Worm (Caenorhabditis elegans) whole organism, L2 larva: ENCODE results near the gene parn-1.
A peak's percentile ranks its signal among the peaks of the same experiment; 100 is the strongest.

Experiments
- C34F6.9 ChIP-seq: fragments of 150-350 bp; optimal IDR thresholded peaks from 2 replicates; lab custom pipeline; 2014; ENCODE audit warnings: missing biosample characterization, missing genetic modification characterization
- F13H6.1 ChIP-seq: sonication (generic microtip); optimal IDR thresholded peaks from 2 replicates; lab custom pipeline; 2016; ENCODE audit warnings: missing genetic modification characterization, missing compliant biosample characterization
- R02D3.7 ChIP-seq: fragments of 150-350 bp; optimal IDR thresholded peaks from 2 replicates; lab custom pipeline; 2014; ENCODE audit warnings: missing biosample characterization, missing genetic modification characterization
- Y55F3AM.14 ChIP-seq: fragments of 200-800 bp; sonication (Bioruptor generic); optimal IDR thresholded peaks from 2 replicates; lab custom pipeline; 2018; ENCODE audit warnings: mild to moderate bottlenecking, missing genetic modification characterization, missing compliant biosample characterization
- ZK546.5 ChIP-seq: sonication (generic microtip); optimal IDR thresholded peaks from 2 replicates; lab custom pipeline; 2017; ENCODE audit warnings: missing biosample characterization, missing genetic modification characterization
- alr-1 ChIP-seq: fragments of 150-350 bp; optimal IDR thresholded peaks from 2 replicates; lab custom pipeline; 2014; ENCODE audit warnings: missing biosample characterization, missing genetic modification characterization
- aly-2 ChIP-seq: fragments of 150-350 bp; optimal IDR thresholded peaks from 2 replicates; lab custom pipeline; 2014; ENCODE audit warnings: missing biosample characterization, missing genetic modification characterization
- ama-1 ChIP-seq: fragments of 150-350 bp; optimal IDR thresholded peaks from 2 replicates; lab custom pipeline; 2018; ENCODE audit warnings: inconsistent platforms
- blmp-1 ChIP-seq: sonication (generic microtip); optimal IDR thresholded peaks from 2 replicates; lab custom pipeline; 2017; ENCODE audit warnings: missing genetic modification characterization, mild to moderate bottlenecking, missing compliant biosample characterization, antibody characterized with exemption, moderate library complexity; ENCODE audit not compliant: insufficient read depth
- ceh-16 ChIP-seq: fragments of 150-350 bp; optimal IDR thresholded peaks from 2 replicates; lab custom pipeline; 2014; ENCODE audit warnings: missing biosample characterization, missing genetic modification characterization
- crh-2 ChIP-seq: sonication (generic microtip); optimal IDR thresholded peaks from 2 replicates; lab custom pipeline; 2017; ENCODE audit warnings: missing biosample characterization, missing genetic modification characterization
- dmd-4 ChIP-seq: sonication (generic microtip); optimal IDR thresholded peaks from 2 replicates; lab custom pipeline; 2017; ENCODE audit warnings: missing biosample characterization, missing genetic modification characterization
- egl-27 ChIP-seq: sonication (generic microtip); optimal IDR thresholded peaks from 3 replicates; lab custom pipeline; 2017; ENCODE audit warnings: missing biosample characterization, missing genetic modification reagents, missing genetic modification characterization
- elt-1 ChIP-seq: fragments of 150-350 bp; optimal IDR thresholded peaks from 2 replicates; lab custom pipeline; 2014; ENCODE audit warnings: missing biosample characterization, missing genetic modification characterization
- elt-3 ChIP-seq: sonication (generic microtip); optimal IDR thresholded peaks from 2 replicates; lab custom pipeline; 2017; ENCODE audit warnings: missing biosample characterization, missing genetic modification characterization
- fos-1 ChIP-seq: fragments of 150-350 bp; optimal IDR thresholded peaks from 2 replicates; lab custom pipeline; 2014; ENCODE audit warnings: missing biosample characterization, missing genetic modification characterization
- gmeb-1 ChIP-seq: fragments of 150-350 bp; optimal IDR thresholded peaks from 2 replicates; lab custom pipeline; 2014; ENCODE audit warnings: missing biosample characterization, missing genetic modification characterization
- lin-11 ChIP-seq: fragments of 150-350 bp; sonication (generic microtip); optimal IDR thresholded peaks from 2 replicates; lab custom pipeline; 2014; ENCODE audit warnings: missing biosample characterization, missing genetic modification characterization, inconsistent platforms, mixed read lengths
- lin-13 ChIP-seq: fragments of 150-350 bp; optimal IDR thresholded peaks from 2 replicates; lab custom pipeline; 2014; ENCODE audit warnings: missing biosample characterization, missing genetic modification reagents, missing genetic modification characterization
- lin-39 ChIP-seq: fragments of 150-350 bp; optimal IDR thresholded peaks from 2 replicates; lab custom pipeline; 2014; ENCODE audit warnings: missing biosample characterization, missing genetic modification reagents, missing genetic modification characterization
- lsy-2 ChIP-seq, 2 experiments: fragments of 150-350 bp in 1 of 2; sonication (generic microtip) in 1 of 2; optimal IDR thresholded peaks; 2 replicates each; lab custom pipeline; 2014 to 2017; ENCODE audit warnings: missing biosample characterization in 2 of 2, missing genetic modification characterization in 2 of 2
- mab-5 ChIP-seq: fragments of 150-350 bp; optimal IDR thresholded peaks from 2 replicates; lab custom pipeline; 2014; ENCODE audit warnings: missing biosample characterization, missing genetic modification characterization
- mbf-1 ChIP-seq: sonication (generic microtip); optimal IDR thresholded peaks from 2 replicates; lab custom pipeline; 2017; ENCODE audit warnings: missing biosample characterization, missing genetic modification characterization
- mdl-1 ChIP-seq, 2 experiments: fragments of 150-350 bp in 1 of 2; sonication (generic microtip) in 1 of 2; optimal IDR thresholded peaks; 2 replicates each; lab custom pipeline; 2017; ENCODE audit warnings: missing biosample characterization in 2 of 2, missing genetic modification characterization in 2 of 2
- nhr-10 ChIP-seq: sonication (generic microtip); optimal IDR thresholded peaks from 2 replicates; lab custom pipeline; 2017; ENCODE audit warnings: missing biosample characterization, missing genetic modification characterization
- nhr-11 ChIP-seq: fragments of 150-350 bp; optimal IDR thresholded peaks from 2 replicates; lab custom pipeline; 2014; ENCODE audit warnings: missing biosample characterization, missing genetic modification characterization
- nhr-12 ChIP-seq: fragments of 150-350 bp; optimal IDR thresholded peaks from 2 replicates; lab custom pipeline; 2014; ENCODE audit warnings: missing biosample characterization, missing genetic modification characterization
- nhr-129 ChIP-seq: fragments of 150-350 bp; optimal IDR thresholded peaks from 2 replicates; lab custom pipeline; 2014; ENCODE audit warnings: missing biosample characterization, missing genetic modification characterization
- nhr-21 ChIP-seq: fragments of 150-350 bp; optimal IDR thresholded peaks from 2 replicates; lab custom pipeline; 2014; ENCODE audit warnings: missing biosample characterization, missing genetic modification characterization
- nhr-23 ChIP-seq: fragments of 150-350 bp; optimal IDR thresholded peaks from 2 replicates; lab custom pipeline; 2014; ENCODE audit warnings: missing biosample characterization, missing genetic modification reagents, missing genetic modification characterization
- nhr-237 ChIP-seq: fragments of 150-350 bp; optimal IDR thresholded peaks from 2 replicates; lab custom pipeline; 2014; ENCODE audit warnings: missing biosample characterization, missing genetic modification characterization
- nhr-25 ChIP-seq: fragments of 150-350 bp; sonication (generic microtip); optimal IDR thresholded peaks from 3 replicates; lab custom pipeline; 2014; ENCODE audit warnings: missing biosample characterization, missing genetic modification characterization
- nhr-6 ChIP-seq: fragments of 150-350 bp; optimal IDR thresholded peaks from 2 replicates; lab custom pipeline; 2014; ENCODE audit warnings: missing biosample characterization, missing genetic modification characterization
- nhr-77 ChIP-seq: fragments of 150-350 bp; optimal IDR thresholded peaks from 2 replicates; lab custom pipeline; 2014; ENCODE audit warnings: missing biosample characterization, missing genetic modification characterization
- peb-1 ChIP-seq: fragments of 150-350 bp; optimal IDR thresholded peaks from 2 replicates; lab custom pipeline; 2014; ENCODE audit warnings: missing biosample characterization, missing genetic modification characterization
- sem-4 ChIP-seq: fragments of 150-350 bp; optimal IDR thresholded peaks from 2 replicates; lab custom pipeline; 2014; ENCODE audit warnings: missing biosample characterization, missing genetic modification reagents, missing genetic modification characterization
- skn-1 ChIP-seq: sonication (generic microtip); optimal IDR thresholded peaks from 2 replicates; lab custom pipeline; 2017; ENCODE audit warnings: missing biosample characterization, missing genetic modification characterization
- sma-3 ChIP-seq: sonication (generic microtip); optimal IDR thresholded peaks from 2 replicates; lab custom pipeline; 2016; ENCODE audit warnings: missing genetic modification reagents, missing genetic modification characterization, missing compliant biosample characterization
- sma-9 ChIP-seq, 2 experiments: fragments of 150-350 bp in 1 of 2; sonication (generic microtip) in 1 of 2; optimal IDR thresholded peaks; 2 replicates each; lab custom pipeline; 2014 to 2016; ENCODE audit warnings: missing genetic modification characterization in 2 of 2, mild to moderate bottlenecking in 1 of 2, missing biosample characterization in 1 of 2, missing compliant biosample characterization in 1 of 2, missing genetic modification reagents in 1 of 2, moderate library complexity in 1 of 2
- unc-39 ChIP-seq: fragments of 150-350 bp; optimal IDR thresholded peaks from 2 replicates; lab custom pipeline; 2014; ENCODE audit warnings: missing biosample characterization, missing genetic modification characterization
- unc-62 ChIP-seq: fragments of 150-350 bp; optimal IDR thresholded peaks from 2 replicates; lab custom pipeline; 2014; ENCODE audit warnings: missing biosample characterization, missing genetic modification reagents, missing genetic modification characterization
- zag-1 ChIP-seq: fragments of 150-350 bp; optimal IDR thresholded peaks from 2 replicates; lab custom pipeline; 2014; ENCODE audit warnings: missing biosample characterization, missing genetic modification characterization
- ztf-1 ChIP-seq: fragments of 200-800 bp; sonication (Bioruptor generic); conservative IDR thresholded peaks from 2 replicates; pipeline ENCODE4 v1.3.6; 2022; ENCODE audit warnings: missing genetic modification characterization, missing compliant biosample characterization
- ztf-11 ChIP-seq: sonication (generic microtip); optimal IDR thresholded peaks from 2 replicates; lab custom pipeline; 2017; ENCODE audit warnings: missing biosample characterization, missing genetic modification characterization
- ztf-4 ChIP-seq: fragments of 150-350 bp; optimal IDR thresholded peaks from 2 replicates; lab custom pipeline; 2014; ENCODE audit warnings: missing biosample characterization, missing genetic modification characterization

Gene parn-1

DNA sequence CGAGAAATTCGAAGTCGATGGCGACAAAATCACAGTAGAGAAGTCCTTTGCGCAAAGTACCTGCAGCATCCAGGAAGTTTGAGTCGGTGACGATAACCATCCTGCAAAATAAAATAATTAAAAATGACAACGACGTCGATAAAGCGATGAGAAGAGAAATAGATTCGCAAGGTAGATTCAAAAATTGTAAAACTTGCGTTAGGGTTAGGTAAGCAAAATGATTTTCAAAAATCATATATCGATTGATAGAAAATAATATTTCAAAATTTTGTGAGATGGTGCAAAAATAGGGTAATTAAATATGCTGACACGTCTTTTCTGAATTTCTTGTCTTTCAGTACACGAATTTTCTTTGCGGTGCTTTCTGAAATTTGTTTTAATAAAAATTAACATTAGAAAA is at the start of gene parn-1:
Gene parn-1 (minus strand): TSS at position 101 of the 400 bp plus-strand sequence.
- TF ChIP-seq C34F6.9 (tag; lab: Kevin White, UChicago) (no peak), elt-3 (no peak)

DNA sequence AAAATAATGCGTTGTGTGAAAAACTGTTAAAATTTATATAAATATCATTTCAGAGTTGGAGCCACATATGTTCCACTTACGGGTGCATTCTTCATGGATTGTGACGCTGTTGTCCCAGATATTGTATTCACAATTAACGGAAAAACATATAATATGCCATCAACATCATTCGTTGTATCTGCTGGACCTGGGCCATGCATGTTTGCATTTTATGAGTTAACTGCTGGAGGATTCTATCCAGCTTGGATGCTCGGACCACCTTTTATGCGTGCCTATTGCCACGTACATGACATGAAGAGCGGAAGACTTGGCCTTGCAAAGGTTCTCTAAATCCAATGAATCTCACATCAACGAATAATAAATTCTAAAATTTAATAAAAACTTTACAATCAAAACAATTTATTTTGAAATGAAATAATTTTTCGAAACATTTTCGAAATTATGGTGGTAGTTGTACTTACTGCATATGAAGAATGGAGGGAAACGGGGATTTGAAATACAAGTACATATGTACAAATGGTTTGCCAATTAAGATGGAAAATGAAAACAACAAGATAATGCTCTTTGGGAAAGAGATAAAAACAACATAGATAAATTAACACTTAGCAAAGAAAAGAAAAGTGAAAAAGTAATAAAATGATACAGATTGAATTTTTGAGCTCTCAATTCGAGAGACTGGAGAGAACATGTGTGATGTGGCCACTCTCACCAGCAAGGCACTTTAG is 48.9 kb upstream of the parn-1 start:
- TF ChIP-seq nhr-21 (tag; lab: Kevin White, UChicago) (no peak), elt-3 (no peak), nhr-12 (no peak), nhr-23 (no peak), elt-1 (tag; lab: Kevin White, UChicago) (no peak), ZK546.5 (tag; lab: Kevin White, UChicago) (no peak), ama-1 (lab: Kevin White, UChicago) (no peak), dmd-4 (tag; lab: Kevin White, UChicago) (no peak), sma-3 (GFP tag; lab: Kevin White, UChicago) (no peak), C34F6.9 (tag; lab: Kevin White, UChicago) (no peak), nhr-77 (tag; lab: Kevin White, UChicago) (no peak), zag-1 (no peak)

DNA sequence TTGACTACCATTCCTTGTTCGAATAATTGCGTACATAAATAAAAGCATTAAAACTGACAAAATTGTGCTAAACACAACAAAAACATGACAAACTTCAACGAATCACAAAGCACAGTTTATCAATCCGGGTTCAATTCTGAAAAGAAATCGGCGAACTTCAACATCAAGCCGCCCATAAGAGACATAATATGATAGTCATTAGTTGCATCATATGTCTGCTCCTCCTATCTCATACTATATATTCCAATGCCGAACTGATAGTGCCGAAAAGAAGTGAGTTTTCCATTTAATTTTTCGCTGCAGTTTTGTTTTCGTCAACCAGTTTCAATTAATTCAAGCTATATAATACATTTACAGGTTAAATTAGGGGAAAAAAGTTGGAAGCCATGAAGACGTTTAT is 46.6 kb upstream of the parn-1 start, which contains the start of gene hrg-7:
Gene hrg-7 (plus strand): TSS at position 358 of the 400 bp plus-strand sequence.
- TF ChIP-seq ama-1 (lab: Kevin White, UChicago): no peak
- TF ChIP-seq C34F6.9 (tag; lab: Kevin White, UChicago): no peak
- TF ChIP-seq elt-1 (tag; lab: Kevin White, UChicago): no peak
- no peak for TF ChIP-seq zag-1
- TF ChIP-seq nhr-11 (tag; lab: Kevin White, UChicago): no peak
- no peak for TF ChIP-seq lin-39 (tag; lab: Kevin White, UChicago)
- TF ChIP-seq sma-3 (GFP tag; lab: Kevin White, UChicago): no peak
- no peak for TF ChIP-seq blmp-1
- TF ChIP-seq nhr-23: no peak
- TF ChIP-seq unc-62 (GFP tag; lab: Kevin White, UChicago): no peak
- peak; percentile 82 for TF ChIP-seq fos-1 (tag; lab: Kevin White, UChicago)
- no peak for TF ChIP-seq nhr-21 (tag; lab: Kevin White, UChicago)
- TF ChIP-seq unc-39 (tag; lab: Kevin White, UChicago): no peak
- TF ChIP-seq lsy-2 (tag; optimal IDR thresholded peaks at IDR 0.05; lab: Kevin White, UChicago): no peak
- no peak for TF ChIP-seq aly-2 (tag; lab: Kevin White, UChicago)
- TF ChIP-seq ztf-1 (GFP tag; lab: Robert Waterston, UW): no peak
- TF ChIP-seq nhr-10 (tag; lab: Kevin White, UChicago): no peak
- TF ChIP-seq gmeb-1 (tag; lab: Kevin White, UChicago): peak; percentile 8
- TF ChIP-seq alr-1 (tag; lab: Kevin White, UChicago): no peak
- TF ChIP-seq lin-13 (GFP tag; lab: Kevin White, UChicago): no peak
- no peak for TF ChIP-seq nhr-6
- no peak for TF ChIP-seq skn-1 (tag; lab: Kevin White, UChicago)
- no peak for TF ChIP-seq peb-1
- peak; percentile 96 for TF ChIP-seq nhr-129 (tag; lab: Kevin White, UChicago)
- TF ChIP-seq ceh-16 (tag; lab: Kevin White, UChicago): no peak
- no peak for TF ChIP-seq ztf-11 (tag; lab: Kevin White, UChicago)
- TF ChIP-seq mab-5 (tag; lab: Kevin White, UChicago): no peak
- no peak for TF ChIP-seq F13H6.1 (tag; lab: Kevin White, UChicago)
- TF ChIP-seq mbf-1 (tag; lab: Kevin White, UChicago): no peak
- TF ChIP-seq sma-9 (GFP tag; optimal IDR thresholded peaks at IDR 0.05; lab: Kevin White, UChicago): peak; percentile 54
- TF ChIP-seq sma-9 (tag; optimal IDR thresholded peaks at IDR 0.05; lab: Kevin White, UChicago): no peak
- TF ChIP-seq Y55F3AM.14: no peak
- no peak for TF ChIP-seq sem-4
- no peak for TF ChIP-seq lin-11 (tag; lab: Kevin White, UChicago)
- TF ChIP-seq ZK546.5 (tag; lab: Kevin White, UChicago): no peak
- TF ChIP-seq crh-2 (tag; lab: Kevin White, UChicago): peak; percentile 70
- no peak for TF ChIP-seq egl-27 (tag; lab: Kevin White, UChicago)
- TF ChIP-seq ztf-4 (tag; lab: Kevin White, UChicago): no peak
- TF ChIP-seq dmd-4 (tag; lab: Kevin White, UChicago): no peak
- no peak for TF ChIP-seq nhr-237 (tag; lab: Kevin White, UChicago)
- no peak for TF ChIP-seq nhr-77 (tag; lab: Kevin White, UChicago)
- no peak for TF ChIP-seq elt-3
- no peak for TF ChIP-seq mdl-1 (tag; optimal IDR thresholded peaks at IDR 0.05; lab: Kevin White, UChicago)
- no peak for TF ChIP-seq nhr-25 (tag; lab: Kevin White, UChicago)
- no peak for TF ChIP-seq R02D3.7
- TF ChIP-seq, all 48 proteins: peak for 5
